Worm (Caenorhabditis elegans): Measurements from ENCODE around the gene dyf-18.

dyf-18 gene

ce11 chrIV:11792495-11792894 is 8.5 kb downstream of the dyf-18 start, which contains the start of gene H01G02.3:
Gene H01G02.3, minus strand, starts transcription at chrIV:11792595.
- TF ChIP-seq Y75B8A.6 (GFP tag; IDR thresholded peaks at IDR 0.05) (no peak), tra-1 (GFP tag; IDR thresholded peaks at IDR 0.05) (no peak), F26F4.8 (GFP tag; conservative IDR thresholded peaks at IDR 0.05) (no peak), ztf-7 (tag; optimal IDR thresholded peaks at IDR 0.05) (no peak), hlh-30 (tag; optimal IDR thresholded peaks at IDR 0.05; ENCODE audit: insufficient read depth) (no peak), egl-43 (GFP tag; IDR thresholded peaks at IDR 0.05) (no peak), gei-8 (GFP tag; optimal IDR thresholded peaks at IDR 0.05) (no peak), vab-7 (GFP tag; IDR thresholded peaks at IDR 0.05) (no peak), nhr-11 (tag; optimal IDR thresholded peaks at IDR 0.05) (no peak), daf-8 (GFP tag; IDR thresholded peaks at IDR 0.05) (no peak), dmd-8 (GFP tag; IDR thresholded peaks at IDR 0.05) (no peak), aha-1 (tag) (no peak), nhr-111 (GFP tag; optimal IDR thresholded peaks at IDR 0.05) (no peak), lin-15B (tag; optimal IDR thresholded peaks at IDR 0.05) (no peak)

ce11 chrIV:11788383-11788963 is 12.5 kb downstream of the dyf-18 start:
- TF ChIP-seq ces-1 (GFP tag; optimal IDR thresholded peaks at IDR 0.05) (peak; percentile 82), aha-1 (tag) (peak; percentile 89), mep-1 (tag; optimal IDR thresholded peaks at IDR 0.05) (peak; percentile 19), unc-62 (GFP tag; optimal IDR thresholded peaks at IDR 0.05 in 1 of 2) (peak in 1 of 2 experiments; percentile 53), unc-62 (tag; optimal IDR thresholded peaks at IDR 0.05) (no peak), dpl-1 (GFP tag; optimal IDR thresholded peaks at IDR 0.05) (no peak), pqm-1 (tag; optimal IDR thresholded peaks at IDR 0.05) (no peak), spr-1 (tag; optimal IDR thresholded peaks at IDR 0.05) (no peak), ceh-44 (GFP tag; IDR thresholded peaks at IDR 0.05) (no peak), fkh-10 (GFP tag; optimal IDR thresholded peaks at IDR 0.05) (peak; percentile 83), F49E8.2 (tag; optimal IDR thresholded peaks at IDR 0.05; ENCODE audit: borderline replicate concordance) (no peak), ceh-20 (GFP tag; IDR thresholded peaks at IDR 0.05) (no peak), lsy-2 (tag; optimal IDR thresholded peaks at IDR 0.05) (peak in 1 of 2 experiments; percentile 23), ztf-7 (tag; optimal IDR thresholded peaks at IDR 0.05) (no peak), mxl-3 (GFP tag; optimal IDR thresholded peaks at IDR 0.05) (no peak), unc-39 (tag; optimal IDR thresholded peaks at IDR 0.05) (no peak), saeg-2 (GFP tag; IDR thresholded peaks at IDR 0.05) (no peak), Y48G9A.11 (GFP tag; IDR thresholded peaks at IDR 0.05) (no peak)

- no peak for TF ChIP-seq lin-29 (GFP tag; IDR thresholded peaks at IDR 0.05)
- TF ChIP-seq mes-2 (tag; optimal IDR thresholded peaks at IDR 0.05; ENCODE audit: poor library complexity, severe bottlenecking): no peak
- TF ChIP-seq zip-11 (GFP tag; IDR thresholded peaks at IDR 0.05): no peak
Measured at ce11 chrIV:11787793-11788192, 13.2 kb downstream of the dyf-18 start.

- TF ChIP-seq F10B5.3 (tag; optimal IDR thresholded peaks at IDR 0.05) (no peak), fkh-10 (GFP tag; optimal IDR thresholded peaks at IDR 0.05) (peak; percentile 50), set-16 (GFP tag; IDR thresholded peaks at IDR 0.05) (peak; percentile 17; the same call in 1 of the 2 replicates), lim-7 (GFP tag; IDR thresholded peaks at IDR 0.05) (0 out of 2 replicates have a peak, but pooled peaks have one; percentile 4), dmd-9 (GFP tag; IDR thresholded peaks at IDR 0.05) (no peak), ctbp-1 (GFP tag; IDR thresholded peaks at IDR 0.05) (peak; percentile 59; the same call in 1 of the 2 replicates), lsy-2 (tag; optimal IDR thresholded peaks at IDR 0.05) (peak in 1 of 2 experiments; percentile 4), aha-1 (tag) (peak; percentile 30), ces-1 (GFP tag; optimal IDR thresholded peaks at IDR 0.05) (peak; percentile 9), unc-62 (GFP tag; optimal IDR thresholded peaks at IDR 0.05 in 1 of 2) (peak in 1 of 2 experiments; percentile 74), unc-62 (tag; optimal IDR thresholded peaks at IDR 0.05) (no peak)
Measured at ce11 chrIV:11785064-11785840, 15.7 kb downstream of the dyf-18 start.
